Worm (Caenorhabditis elegans): ENCODE data around the gene sws-1.
"Not testable (repeated sequence)": the region's sequence is repeated elsewhere in the genome, so short reads cannot be mapped to it uniquely, and the experiment has no call there.

sws-1 gene

ce11 chrV:18980980-18981529, at the start of gene sws-1, which contains the start of gene mrps-35 (continued):
- no peak for TF ChIP-seq ztf-11 (tag; optimal IDR thresholded peaks at IDR 0.05)
- TF ChIP-seq daf-19 (GFP tag; conservative IDR thresholded peaks at IDR 0.05): no peak
- no peak for TF ChIP-seq zfp-3 (GFP tag; conservative IDR thresholded peaks at IDR 0.05)

ce11 chrV:19027338-19027737, 46.1 kb upstream of the sws-1 start:
- TF ChIP-seq nhr-76 (tag; optimal IDR thresholded peaks at IDR 0.05) (no peak), aha-1 (tag) (peak; percentile 45), ceh-28 (tag; optimal IDR thresholded peaks at IDR 0.05) (peak; percentile 97)

ce11 chrV:19026163-19026562, 44.9 kb upstream of the sws-1 start, which contains the start of gene Y39B6A.25:
Gene Y39B6A.25 (plus strand): TSS chrV:19026463.
- TF ChIP-seq unc-130 (GFP tag; optimal IDR thresholded peaks at IDR 0.05): no peak
- TF ChIP-seq unc-62 (GFP tag; optimal IDR thresholded peaks at IDR 0.05 in 1 of 2): peak in 1 of 2 experiments; percentile 56
- no peak for TF ChIP-seq unc-62 (tag; optimal IDR thresholded peaks at IDR 0.05)

ce11 chrV:19024683-19025082, 43.4 kb upstream of the sws-1 start, which contains the start of gene Y39B6A.29:
Gene Y39B6A.29 (minus strand): TSS chrV:19024783.
- TF ChIP-seq zfp-2 (tag; optimal IDR thresholded peaks at IDR 0.05) (no peak), nhr-41 (GFP tag; IDR thresholded peaks at IDR 0.05) (no peak), nhr-28 (tag; optimal IDR thresholded peaks at IDR 0.05) (no peak), ama-1 (optimal IDR thresholded peaks at IDR 0.05) (no peak), hmg-1.1 (GFP tag; IDR thresholded peaks at IDR 0.05) (no peak), zfp-3 (GFP tag; conservative IDR thresholded peaks at IDR 0.05) (no peak), nhr-77 (tag; optimal IDR thresholded peaks at IDR 0.05) (no peak), pqm-1 (tag; optimal IDR thresholded peaks at IDR 0.05) (no peak), dmd-8 (GFP tag; IDR thresholded peaks at IDR 0.05) (no peak), dve-1 (tag; optimal IDR thresholded peaks at IDR 0.05; ENCODE audit: insufficient read depth) (no peak), mdt-29 (GFP tag; IDR thresholded peaks at IDR 0.05) (no peak), nhr-10 (tag; optimal IDR thresholded peaks at IDR 0.05) (no peak), nhr-48 (tag; optimal IDR thresholded peaks at IDR 0.05) (no peak), zip-2 (tag; optimal IDR thresholded peaks at IDR 0.05) (no peak), ces-1 (GFP tag; optimal IDR thresholded peaks at IDR 0.05) (no peak)

- TF ChIP-seq aha-1 (tag) (peak; percentile 68), saeg-2 (GFP tag; IDR thresholded peaks at IDR 0.05) (no peak), zip-11 (GFP tag; IDR thresholded peaks at IDR 0.05) (no peak), ceh-28 (tag; optimal IDR thresholded peaks at IDR 0.05) (peak; percentile 85), pha-4 (GFP tag; IDR thresholded peaks at IDR 0.05) (no peak), pha-4 (tag; optimal IDR thresholded peaks at IDR 0.05) (no peak)
Observed at ce11 chrV:19019239-19019638, 38.0 kb upstream of the sws-1 start.

ce11 chrV:19014940-19015339, 33.7 kb upstream of the sws-1 start:
- TF ChIP-seq ceh-28 (tag; optimal IDR thresholded peaks at IDR 0.05): peak; percentile 65

- TF ChIP-seq ceh-28, spr-1, nhr-10 (tag; optimal IDR thresholded peaks at IDR 0.05): not testable (repeated sequence)
Observed at ce11 chrV:19014273-19014672, 33.0 kb upstream of the sws-1 start, which contains the start of gene Y39B6A.30. Gene Y39B6A.30 (plus strand): TSS chrV:19014573.

ce11 chrV:19013215-19013614, 31.9 kb upstream of the sws-1 start:
- TF ChIP-seq unc-62 (GFP tag; optimal IDR thresholded peaks at IDR 0.05 in 1 of 2) (peak in 1 of 2 experiments; percentile 92), unc-62 (tag; optimal IDR thresholded peaks at IDR 0.05) (no peak), lin-38 (GFP tag; IDR thresholded peaks at IDR 0.05) (no peak), aha-1 (tag) (peak; percentile 28), madf-9 (GFP tag; conservative IDR thresholded peaks at IDR 0.05) (no peak), vab-7 (GFP tag; IDR thresholded peaks at IDR 0.05) (no peak), aly-2 (tag; optimal IDR thresholded peaks at IDR 0.05) (no peak), daf-16 (GFP tag; optimal IDR thresholded peaks at IDR 0.05) (no peak), daf-16 (tag; optimal IDR thresholded peaks at IDR 0.05) (no peak), ceh-28 (tag; optimal IDR thresholded peaks at IDR 0.05) (no peak), zip-2 (tag; optimal IDR thresholded peaks at IDR 0.05) (no peak), nhr-6 (tag; optimal IDR thresholded peaks at IDR 0.05) (no peak), dmd-6 (GFP tag; IDR thresholded peaks at IDR 0.05) (no peak)

Measured in whole organism, L4 larva.